Fruit fly (Drosophila melanogaster) whole organism, embryonic: Measurements from ENCODE around the gene loaf.

ENCODE experiments used
- B-H1 ChIP-seq: fragments of 200-800 bp; sonication (Bioruptor generic); IDR thresholded peaks from 3 replicates; pipeline ENCODE4 v1.3.6; 2022; ENCODE audit warnings: missing biosample characterization, missing genetic modification characterization
- Bgb ChIP-seq: fragments of 200-800 bp; sonication (Bioruptor generic); IDR thresholded peaks from 2 replicates; pipeline ENCODE4 v1.3.6; 2022; ENCODE audit warnings: missing biosample characterization, missing genetic modification characterization; ENCODE audit not compliant: partially characterized antibody
- BtbVII ChIP-seq: fragments of 200-800 bp; sonication (Bioruptor generic); optimal IDR thresholded peaks from 3 replicates; lab custom pipeline; 2017; ENCODE audit warnings: missing biosample characterization, mild to moderate bottlenecking, missing genetic modification characterization
- Bteb2 ChIP-seq: fragments of 200-800 bp; sonication (Bioruptor generic); optimal IDR thresholded peaks from 2 replicates; lab custom pipeline; 2016; ENCODE audit warnings: missing biosample characterization, missing genetic modification characterization
- CG10543 ChIP-seq: fragments of 200-800 bp; sonication (Bioruptor generic); optimal IDR thresholded peaks from 3 replicates; lab custom pipeline; 2017; ENCODE audit warnings: missing biosample characterization, mild to moderate bottlenecking, missing genetic modification characterization, moderate library complexity
- CG11696 ChIP-seq: fragments of 200-800 bp; sonication (Bioruptor generic); IDR thresholded peaks from 2 replicates; pipeline ENCODE4 v1.3.6; 2022; ENCODE audit warnings: missing biosample characterization, missing genetic modification characterization
- CG12155 ChIP-seq: fragments of 200-800 bp; sonication (Bioruptor generic); optimal IDR thresholded peaks from 3 replicates; lab custom pipeline; 2016; ENCODE audit warnings: missing biosample characterization, missing genetic modification characterization
- CG12391 ChIP-seq: fragments of 200-800 bp; sonication (Bioruptor generic); optimal IDR thresholded peaks from 3 replicates; lab custom pipeline; 2018; ENCODE audit warnings: missing biosample characterization, mild to moderate bottlenecking, missing genetic modification characterization, moderate library complexity
- CG12744 ChIP-seq: fragments of 200-800 bp; sonication (Bioruptor generic); optimal IDR thresholded peaks from 2 replicates; lab custom pipeline; 2016; ENCODE audit warnings: missing biosample characterization, missing genetic modification characterization
- CG13123 ChIP-seq: fragments of 200-800 bp; sonication (Bioruptor generic); optimal IDR thresholded peaks from 2 replicates; lab custom pipeline; 2016; ENCODE audit warnings: missing biosample characterization, missing genetic modification characterization
- CG14050 ChIP-seq: fragments of 200-800 bp; sonication (Bioruptor generic); IDR thresholded peaks from 3 replicates; pipeline ENCODE4 v1.3.6; 2022; ENCODE audit warnings: missing biosample characterization, missing genetic modification characterization
- CG17612 ChIP-seq: fragments of 200-800 bp; sonication (Bioruptor generic); IDR thresholded peaks from 2 replicates; pipeline ENCODE4 v1.3.6; 2022; ENCODE audit warnings: missing biosample characterization, missing genetic modification characterization
- CG31224 ChIP-seq: fragments of 200-800 bp; sonication (Bioruptor generic); IDR thresholded peaks from 2 replicates; pipeline ENCODE4 v1.3.6; 2022; ENCODE audit warnings: missing biosample characterization, missing genetic modification characterization
- CG31441 ChIP-seq: fragments of 200-800 bp; sonication (Bioruptor generic); IDR thresholded peaks from 2 replicates; pipeline ENCODE4 v1.3.6; 2022; ENCODE audit warnings: missing biosample characterization, missing genetic modification characterization
- CG33213 ChIP-seq: fragments of 200-800 bp; sonication (Bioruptor generic); optimal IDR thresholded peaks from 3 replicates; lab custom pipeline; 2016; ENCODE audit warnings: missing biosample characterization, missing genetic modification characterization
- CG34224 ChIP-seq: fragments of 200-800 bp; sonication (Bioruptor generic); IDR thresholded peaks from 3 replicates; pipeline ENCODE4 v1.3.6; 2022; ENCODE audit warnings: missing biosample characterization, missing genetic modification characterization; ENCODE audit not compliant: partially characterized antibody
- CG4282 ChIP-seq: fragments of 200-800 bp; sonication (Bioruptor generic); optimal IDR thresholded peaks from 2 replicates; lab custom pipeline; 2016; ENCODE audit warnings: missing biosample characterization, missing genetic modification characterization
- CG5245 ChIP-seq: fragments of 200-800 bp; sonication (Bioruptor generic); optimal IDR thresholded peaks from 3 replicates; lab custom pipeline; 2016; ENCODE audit warnings: missing biosample characterization, missing genetic modification characterization
- CG9215 ChIP-seq: fragments of 200-800 bp; sonication (Bioruptor generic); IDR thresholded peaks from 2 replicates; pipeline ENCODE4 v1.3.6; 2022; ENCODE audit warnings: missing biosample characterization, missing genetic modification characterization
- CG9817 ChIP-seq: fragments of 200-800 bp; sonication (Bioruptor generic); optimal IDR thresholded peaks from 2 replicates; lab custom pipeline; 2018; ENCODE audit warnings: missing biosample characterization, mild to moderate bottlenecking, missing genetic modification characterization, moderate library complexity
- Deaf1 ChIP-seq: fragments of 200-800 bp; optimal IDR thresholded peaks from 3 replicates; lab custom pipeline; 2019; ENCODE audit warnings: missing biosample characterization, mild to moderate bottlenecking, missing genetic modification characterization, moderate library complexity
- Dfd ChIP-seq, 2 experiments: fragments of >200 bp; optimal IDR thresholded peaks; 2 replicates each; lab custom pipeline; 2017; ENCODE audit warnings: missing biosample characterization in 2 of 2, missing genetic modification characterization in 2 of 2
- Dref ChIP-seq: fragments of 200-800 bp; sonication (Bioruptor generic); IDR thresholded peaks from 2 replicates; pipeline ENCODE4 v1.3.6; 2022; ENCODE audit warnings: missing biosample characterization, missing genetic modification characterization
- Fer2 ChIP-seq: fragments of 200-800 bp; sonication (Bioruptor generic); optimal IDR thresholded peaks from 2 replicates; lab custom pipeline; 2018; ENCODE audit warnings: missing biosample characterization, mild to moderate bottlenecking, missing genetic modification characterization, moderate library complexity
- Lhr ChIP-seq: fragments of 200-800 bp; sonication (Bioruptor generic); optimal IDR thresholded peaks from 3 replicates; lab custom pipeline; 2017; ENCODE audit warnings: mild to moderate bottlenecking, missing biosample characterization, missing genetic modification reagents, missing genetic modification characterization
- Lim3 ChIP-seq: fragments of 200-800 bp; sonication (Bioruptor generic); IDR thresholded peaks from 2 replicates; pipeline ENCODE4 v1.3.6; 2022; ENCODE audit warnings: missing biosample characterization, missing genetic modification characterization
- Lpt ChIP-seq: fragments of >200 bp; optimal IDR thresholded peaks from 2 replicates; lab custom pipeline; 2018; ENCODE audit warnings: missing biosample characterization, missing genetic modification characterization
- MTF-1 ChIP-seq: fragments of 200-800 bp; sonication (Bioruptor generic); optimal IDR thresholded peaks from 2 replicates; lab custom pipeline; 2018; ENCODE audit warnings: missing biosample characterization, mild to moderate bottlenecking, missing genetic modification characterization, borderline replicate concordance
- Max ChIP-seq: fragments of 200-800 bp; sonication (Bioruptor generic); optimal IDR thresholded peaks from 2 replicates; lab custom pipeline; 2016; ENCODE audit warnings: missing biosample characterization, mild to moderate bottlenecking, missing genetic modification characterization
- NK7.1 ChIP-seq: fragments of 200-800 bp; sonication (Bioruptor generic); optimal IDR thresholded peaks from 3 replicates; lab custom pipeline; 2016; ENCODE audit warnings: missing biosample characterization, missing genetic modification characterization
- Nf-YA ChIP-seq: fragments of 200-800 bp; sonication (Bioruptor generic); IDR thresholded peaks from 2 replicates; pipeline ENCODE4 v1.3.6; 2022; ENCODE audit warnings: missing biosample characterization, missing genetic modification characterization
- Rfx ChIP-seq: fragments of 200-800 bp; sonication (Bioruptor generic); IDR thresholded peaks from 2 replicates; pipeline ENCODE4 v1.3.6; 2022; ENCODE audit warnings: missing biosample characterization, missing genetic modification characterization
- Sry-β ChIP-seq: fragments of 200-800 bp; sonication (Bioruptor generic); optimal IDR thresholded peaks from 2 replicates; lab custom pipeline; 2018; ENCODE audit warnings: missing biosample characterization, mild to moderate bottlenecking, missing genetic modification characterization, moderate library complexity
- YL-1 ChIP-seq: fragments of 200-800 bp; sonication (Bioruptor generic); optimal IDR thresholded peaks from 3 replicates; lab custom pipeline; 2017; ENCODE audit warnings: missing biosample characterization, mild to moderate bottlenecking, missing genetic modification characterization
- ac ChIP-seq: fragments of 200-800 bp; sonication (Bioruptor generic); optimal IDR thresholded peaks from 3 replicates; lab custom pipeline; 2017; ENCODE audit warnings: missing biosample characterization, mild to moderate bottlenecking, missing genetic modification characterization
- bowl ChIP-seq: fragments of 200-800 bp; sonication (Bioruptor generic); IDR thresholded peaks from 2 replicates; pipeline ENCODE4 v1.3.6; 2022; ENCODE audit warnings: missing biosample characterization, missing genetic modification characterization
- da ChIP-seq: fragments of 200-800 bp; sonication (Bioruptor generic); optimal IDR thresholded peaks from 2 replicates; lab custom pipeline; 2016; ENCODE audit warnings: missing biosample characterization, missing genetic modification characterization
- dm ChIP-seq: fragments of 200-800 bp; sonication (Bioruptor generic); optimal IDR thresholded peaks from 3 replicates; lab custom pipeline; 2016; ENCODE audit warnings: missing biosample characterization, missing genetic modification characterization
- grn ChIP-seq: fragments of 200-800 bp; sonication (Bioruptor generic); optimal IDR thresholded peaks from 3 replicates; lab custom pipeline; 2017; ENCODE audit warnings: missing biosample characterization, missing genetic modification characterization
- gro ChIP-seq: fragments of 200-800 bp; sonication (Bioruptor generic); optimal IDR thresholded peaks from 2 replicates; lab custom pipeline; 2016; ENCODE audit warnings: missing biosample characterization, missing genetic modification characterization
- h ChIP-seq: fragments of >200 bp; optimal IDR thresholded peaks from 2 replicates; lab custom pipeline; 2017
- her ChIP-seq: fragments of 200-800 bp; sonication (Bioruptor generic); optimal IDR thresholded peaks from 2 replicates; lab custom pipeline; 2016; ENCODE audit warnings: missing biosample characterization, missing genetic modification characterization
- inv ChIP-seq: fragments of 200-800 bp; sonication (Bioruptor generic); IDR thresholded peaks from 2 replicates; pipeline ENCODE4 v1.3.6; 2022; ENCODE audit warnings: missing biosample characterization, missing genetic modification characterization; ENCODE audit not compliant: partially characterized antibody
- jumu ChIP-seq: fragments of 200-800 bp; sonication (Bioruptor generic); optimal IDR thresholded peaks from 3 replicates; lab custom pipeline; 2016; ENCODE audit warnings: missing biosample characterization, missing genetic modification characterization
- ken ChIP-seq: fragments of 200-800 bp; sonication (Bioruptor generic); IDR thresholded peaks from 3 replicates; pipeline ENCODE4 v1.3.6; 2022; ENCODE audit warnings: missing biosample characterization, missing genetic modification characterization
- lbe ChIP-seq: fragments of 200-800 bp; sonication (Bioruptor generic); optimal IDR thresholded peaks from 2 replicates; lab custom pipeline; 2016; ENCODE audit warnings: missing biosample characterization, mild to moderate bottlenecking, missing genetic modification characterization
- mirr ChIP-seq: fragments of 200-800 bp; sonication (Bioruptor generic); optimal IDR thresholded peaks from 3 replicates; lab custom pipeline; 2018; ENCODE audit warnings: missing biosample characterization, mild to moderate bottlenecking, missing genetic modification characterization
- phol ChIP-seq: fragments of 200-800 bp; sonication (Bioruptor generic); optimal IDR thresholded peaks from 3 replicates; lab custom pipeline; 2018; ENCODE audit warnings: missing biosample characterization, mild to moderate bottlenecking, missing genetic modification characterization, moderate library complexity
- pros ChIP-seq: fragments of 200-800 bp; sonication (Bioruptor generic); optimal IDR thresholded peaks from 3 replicates; lab custom pipeline; 2019; ENCODE audit warnings: missing biosample characterization, mild to moderate bottlenecking, missing genetic modification characterization, moderate library complexity
- seq ChIP-seq: fragments of 200-800 bp; sonication (Bioruptor generic); IDR thresholded peaks from 2 replicates; pipeline ENCODE4 v1.3.6; 2022; ENCODE audit warnings: missing biosample characterization, missing genetic modification characterization
- sim ChIP-seq: fragments of 200-800 bp; sonication (Bioruptor generic); IDR thresholded peaks from 2 replicates; pipeline ENCODE4 v1.3.6; 2022; ENCODE audit warnings: missing biosample characterization, missing genetic modification characterization
- slou ChIP-seq: fragments of 200-800 bp; sonication (Bioruptor generic); optimal IDR thresholded peaks from 3 replicates; lab custom pipeline; 2016; ENCODE audit warnings: missing biosample characterization, missing genetic modification characterization
- tx ChIP-seq: fragments of 200-800 bp; sonication (Bioruptor generic); optimal IDR thresholded peaks from 2 replicates; lab custom pipeline; 2016; ENCODE audit warnings: missing biosample characterization, missing genetic modification characterization

The loaf gene

DNA sequence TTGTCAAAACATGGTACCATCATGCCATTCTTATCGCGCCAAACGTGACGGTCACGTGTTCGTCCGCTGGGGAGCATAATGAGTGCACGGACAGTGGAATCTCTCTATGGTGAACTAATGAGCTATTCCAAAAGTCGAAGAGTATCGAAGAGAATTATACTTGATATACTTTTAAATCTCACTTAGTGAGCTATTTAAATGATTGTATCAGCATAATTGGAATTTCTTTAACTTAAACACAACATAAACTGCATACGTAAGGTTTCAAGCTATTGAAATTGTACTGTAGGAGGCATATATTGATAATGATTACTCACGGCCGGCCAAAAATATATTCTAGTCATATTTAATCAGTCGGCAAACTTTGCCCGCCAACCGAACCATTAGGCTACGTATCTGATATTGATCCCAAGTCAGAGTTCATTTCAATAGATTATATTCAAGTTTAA lies 44.5 kb downstream of the loaf start (continued):
- TF ChIP-seq inv (GFP tag; lab: Robert Waterston, UW) (no peak), Rfx (peak; percentile 56), Bteb2 (GFP tag; lab: Kevin White, UChicago) (no peak), Dfd (GFP tag; optimal IDR thresholded peaks at IDR 0.05; lab: Kevin White, UChicago) (no peak), phol (tag; lab: Kevin White, UChicago) (no peak), CG17612 (GFP tag; lab: Robert Waterston, UW) (no peak), NK7.1 (GFP tag; lab: Kevin White, UChicago) (no peak), ken (GFP tag; lab: Robert Waterston, UW) (no peak), dm (no peak), CG9215 (GFP tag; lab: Robert Waterston, UW) (no peak), Dref (GFP tag; lab: Robert Waterston, UW) (no peak), B-H1 (GFP tag; lab: Robert Waterston, UW) (no peak), CG13123 (GFP tag; lab: Kevin White, UChicago) (no peak), grn (GFP tag; lab: Kevin White, UChicago) (no peak), jumu (GFP tag; lab: Kevin White, UChicago) (no peak), Max (GFP tag; lab: Kevin White, UChicago) (no peak), Fer2 (no peak), Lhr (no peak), Sry-β (GFP tag; lab: Kevin White, UChicago) (no peak), tx (GFP tag; lab: Kevin White, UChicago) (no peak), CG10543 (no peak), CG34224 (GFP tag; lab: Robert Waterston, UW) (no peak), YL-1 (GFP tag; lab: Kevin White, UChicago) (no peak), CG12391 (no peak), CG33213 (GFP tag; lab: Kevin White, UChicago) (no peak), Bgb (GFP tag; lab: Robert Waterston, UW) (no peak), BtbVII (no peak), sim (GFP tag; lab: Robert Waterston, UW) (no peak), ac (GFP tag; lab: Kevin White, UChicago) (no peak), CG9817 (peak; percentile 27), CG31441 (GFP tag; lab: Robert Waterston, UW) (no peak), Deaf1 (tag; lab: Kevin White, UChicago) (no peak), CG31224 (GFP tag; lab: Robert Waterston, UW) (no peak), h (lab: Kevin White, UChicago) (no peak), CG4282 (GFP tag; lab: Kevin White, UChicago) (no peak), Nf-YA (no peak), slou (no peak), Lpt (no peak), MTF-1 (GFP tag; lab: Kevin White, UChicago) (no peak), gro (no peak), CG14050 (GFP tag; lab: Robert Waterston, UW) (peak; percentile 25; the same call in 1 of the 3 replicates), Lim3 (GFP tag; lab: Robert Waterston, UW) (no peak), da (GFP tag; lab: Kevin White, UChicago) (no peak), lbe (GFP tag; lab: Kevin White, UChicago) (no peak), CG11696 (GFP tag; lab: Robert Waterston, UW) (no peak), CG12155 (GFP tag; lab: Kevin White, UChicago) (no peak), bowl (GFP tag; lab: Robert Waterston, UW) (no peak), CG5245 (GFP tag; lab: Kevin White, UChicago) (no peak), her (GFP tag; lab: Kevin White, UChicago) (no peak), CG12744 (GFP tag; lab: Kevin White, UChicago) (no peak), pros (GFP tag; lab: Kevin White, UChicago) (no peak), mirr (GFP tag; lab: Kevin White, UChicago) (no peak), seq (no peak)
